Fruit fly (Drosophila melanogaster): ENCODE measurements around the gene Gycbeta100B.

The Gycbeta100B gene

dm6 chr3R:31181816-31182215, 47.6 kb downstream of the Gycbeta100B start:
- no peak for TF ChIP-seq CG10348 (GFP tag; IDR thresholded peaks at IDR 0.05)
- no peak for TF ChIP-seq Ets98B (GFP tag; IDR thresholded peaks at IDR 0.05)
- TF ChIP-seq CG15710 (tag; optimal IDR thresholded peaks at IDR 0.05), result no peak
- no peak for TF ChIP-seq CG14655 (GFP tag; optimal IDR thresholded peaks at IDR 0.05)
- TF ChIP-seq CG34367 (tag; optimal IDR thresholded peaks at IDR 0.05), result no peak
- TF ChIP-seq CG12605 (GFP tag; IDR thresholded peaks at IDR 0.05), result no peak
- TF ChIP-seq Snoo (tag; optimal IDR thresholded peaks at IDR 0.05), result no peak
- no peak for TF ChIP-seq Pif1B (GFP tag; optimal IDR thresholded peaks at IDR 0.05)
- TF ChIP-seq CG9948 (tag; optimal IDR thresholded peaks at IDR 0.05), result no peak
- TF ChIP-seq CG17806 (tag; optimal IDR thresholded peaks at IDR 0.05), result no peak

dm6 chr3R:31193062-31193461, 58.9 kb downstream of the Gycbeta100B start, which contains the start of gene bnk:
Gene bnk, plus strand, starts transcription at chr3R:31193362.
- no peak for TF ChIP-seq CG14655 (GFP tag; optimal IDR thresholded peaks at IDR 0.05)
- no peak for TF ChIP-seq Snoo (tag; optimal IDR thresholded peaks at IDR 0.05)
- no peak for TF ChIP-seq CG13204 (GFP tag; optimal IDR thresholded peaks at IDR 0.05)
- TF ChIP-seq CG8301 (tag; optimal IDR thresholded peaks at IDR 0.05), result no peak
- TF ChIP-seq fd96Ca (GFP tag; IDR thresholded peaks at IDR 0.05), result no peak
- no peak for TF ChIP-seq CG8159 (tag; optimal IDR thresholded peaks at IDR 0.05)
- TF ChIP-seq CG10348 (GFP tag; IDR thresholded peaks at IDR 0.05), result no peak
- TF ChIP-seq Ets98B (GFP tag; IDR thresholded peaks at IDR 0.05), result no peak
- TF ChIP-seq Pif1A (GFP tag; optimal IDR thresholded peaks at IDR 0.05), result no peak
- TF ChIP-seq gl (tag; optimal IDR thresholded peaks at IDR 0.05), result no peak

- TF ChIP-seq EcR (GFP tag; optimal IDR thresholded peaks at IDR 0.05) (no peak), CG12605 (GFP tag; IDR thresholded peaks at IDR 0.05) (no peak), CG15710 (tag; optimal IDR thresholded peaks at IDR 0.05) (no peak)
These were observed 60.4 kb downstream of the Gycbeta100B start for dm6 chr3R:31194627-31195026.

- TF ChIP-seq Pif1A (GFP tag; optimal IDR thresholded peaks at IDR 0.05), result no peak
- no peak for TF ChIP-seq Snoo (tag; optimal IDR thresholded peaks at IDR 0.05)
- no peak for TF ChIP-seq Ets98B (GFP tag; IDR thresholded peaks at IDR 0.05)
- no peak for TF ChIP-seq gl (tag; optimal IDR thresholded peaks at IDR 0.05)
- TF ChIP-seq CG8159 (tag; optimal IDR thresholded peaks at IDR 0.05), result no peak
- TF ChIP-seq CG10348 (GFP tag; IDR thresholded peaks at IDR 0.05), result no peak
These were observed 61.5 kb downstream of the Gycbeta100B start, which contains the start of gene mesh for dm6 chr3R:31195695-31196113. Gene mesh, minus strand, starts transcription at chr3R:31195762.

dm6 chr3R:31196731-31197130, 62.5 kb downstream of the Gycbeta100B start, which contains the start of gene CG1544:
Gene CG1544, plus strand, starts transcription at chr3R:31196916.
- TF ChIP-seq EcR (GFP tag; optimal IDR thresholded peaks at IDR 0.05), result peak; percentile 40
- no peak for TF ChIP-seq Pif1B (GFP tag; optimal IDR thresholded peaks at IDR 0.05)
- TF ChIP-seq CG32121 (GFP tag; IDR thresholded peaks at IDR 0.05), result no peak
- TF ChIP-seq fd96Ca (GFP tag; IDR thresholded peaks at IDR 0.05), result 0 out of 3 replicates have a peak, but pooled peaks have one; percentile 20

dm6 chr3R:31197142-31197994, 63.2 kb downstream of the Gycbeta100B start:
- TF ChIP-seq fd96Ca (GFP tag; IDR thresholded peaks at IDR 0.05) (no peak), Pif1A (GFP tag; optimal IDR thresholded peaks at IDR 0.05) (peak; percentile 2), CG14655 (GFP tag; optimal IDR thresholded peaks at IDR 0.05) (peak; percentile 9), Ets98B (GFP tag; IDR thresholded peaks at IDR 0.05) (no peak), CG4496 (GFP tag; IDR thresholded peaks at IDR 0.05) (0 out of 3 replicates have a peak, but pooled peaks have one; percentile 33), Pif1B (GFP tag; optimal IDR thresholded peaks at IDR 0.05) (no peak), CG34367 (tag; optimal IDR thresholded peaks at IDR 0.05) (no peak), CG8301 (tag; optimal IDR thresholded peaks at IDR 0.05) (no peak)

dm6 chr3R:31210630-31211029, 76.4 kb downstream of the Gycbeta100B start, which contains the start of gene chp:
Gene chp, minus strand, starts transcription at chr3R:31210730.
- TF ChIP-seq CG14655 (GFP tag; optimal IDR thresholded peaks at IDR 0.05) (no peak), CG15710 (tag; optimal IDR thresholded peaks at IDR 0.05) (no peak), rn (GFP tag; IDR thresholded peaks at IDR 0.05) (no peak), CG4496 (GFP tag; IDR thresholded peaks at IDR 0.05) (no peak), Snoo (tag; optimal IDR thresholded peaks at IDR 0.05) (no peak), CG9948 (tag; optimal IDR thresholded peaks at IDR 0.05) (no peak), Ets98B (GFP tag; IDR thresholded peaks at IDR 0.05) (no peak), CG17806 (tag; optimal IDR thresholded peaks at IDR 0.05) (no peak), CG32121 (GFP tag; IDR thresholded peaks at IDR 0.05) (no peak), EcR (GFP tag; optimal IDR thresholded peaks at IDR 0.05) (no peak), Pif1B (GFP tag; optimal IDR thresholded peaks at IDR 0.05) (no peak), CG8301 (tag; optimal IDR thresholded peaks at IDR 0.05) (no peak), CG12605 (GFP tag; IDR thresholded peaks at IDR 0.05) (no peak), D1 (tag; optimal IDR thresholded peaks at IDR 0.05) (no peak), CG10348 (GFP tag; IDR thresholded peaks at IDR 0.05) (no peak), CG13204 (GFP tag; optimal IDR thresholded peaks at IDR 0.05) (no peak), CG8159 (tag; optimal IDR thresholded peaks at IDR 0.05) (no peak), fd96Ca (GFP tag; IDR thresholded peaks at IDR 0.05) (no peak)

All from whole organism, pupa.